Fruit fly (Drosophila melanogaster): ENCODE measurements around the gene CG3638.

CG3638 gene

dm6 chrX:1275018-1275820 lies 38.7 kb upstream of the CG3638 start, which contains the start of gene Atf3 (continued):
- TF ChIP-seq sr (GFP tag; IDR thresholded peaks at IDR 0.05) (peak; percentile 85; the same call in 2 of the 3 replicates), CG7987 (GFP tag; optimal IDR thresholded peaks at IDR 0.05) (peak; percentile 97), Rx (GFP tag; IDR thresholded peaks at IDR 0.05) (peak; percentile 98), salm (tag; optimal IDR thresholded peaks at IDR 0.05) (peak; percentile 97), ab (GFP tag; optimal IDR thresholded peaks at IDR 0.05) (peak; percentile 98), CG11560 (tag; IDR thresholded peaks at IDR 0.05) (peak; percentile 94), CG3847 (GFP tag; IDR thresholded peaks at IDR 0.05) (peak; percentile 99), CG3995 (GFP tag; optimal IDR thresholded peaks at IDR 0.05) (peak; percentile 90), Neu2 (GFP tag; optimal IDR thresholded peaks at IDR 0.05; ENCODE audit: borderline replicate concordance) (peak; percentile 95), hth (optimal IDR thresholded peaks at IDR 0.05) (no peak), slou (GFP tag; optimal IDR thresholded peaks at IDR 0.05) (peak; percentile 99), CG31388 (GFP tag; optimal IDR thresholded peaks at IDR 0.05) (peak; percentile 96), kay (GFP tag; optimal IDR thresholded peaks at IDR 0.05) (peak; percentile 97), ssp (GFP tag; IDR thresholded peaks at IDR 0.05) (peak; percentile 94), tup (GFP tag; optimal IDR thresholded peaks at IDR 0.05) (peak; percentile 96), CG43689 (GFP tag; IDR thresholded peaks at IDR 0.05) (peak; percentile 92), ewg (GFP tag; optimal IDR thresholded peaks at IDR 0.05) (peak; percentile 97), CG32767 (GFP tag; IDR thresholded peaks at IDR 0.05) (peak; percentile 99), CG16779 (GFP tag; IDR thresholded peaks at IDR 0.05) (peak; percentile 96), zen (tag; optimal IDR thresholded peaks at IDR 0.05) (peak; percentile 95), gce (GFP tag; IDR thresholded peaks at IDR 0.05) (peak; percentile 95), CG33557 (GFP tag; optimal IDR thresholded peaks at IDR 0.05) (peak; percentile 89), zf30C (GFP tag; optimal IDR thresholded peaks at IDR 0.05) (no peak), Dad (GFP tag; optimal IDR thresholded peaks at IDR 0.05) (peak; percentile 99), CG17829 (tag; optimal IDR thresholded peaks at IDR 0.05) (peak; percentile 98), CG32532 (GFP tag; IDR thresholded peaks at IDR 0.05) (peak; percentile 99), CG12659 (GFP tag; optimal IDR thresholded peaks at IDR 0.05) (peak; percentile 100), Jarid2 (GFP tag; optimal IDR thresholded peaks at IDR 0.05) (peak; percentile 92), CG12744 (GFP tag; optimal IDR thresholded peaks at IDR 0.05) (peak; percentile 99), B-H2 (GFP tag; optimal IDR thresholded peaks at IDR 0.05) (peak; percentile 98), lab (GFP tag; optimal IDR thresholded peaks at IDR 0.05) (peak; percentile 100), CG17912 (GFP tag; optimal IDR thresholded peaks at IDR 0.05) (peak; percentile 94), CG34376 (GFP tag; optimal IDR thresholded peaks at IDR 0.05) (peak; percentile 99), seq (GFP tag; IDR thresholded peaks at IDR 0.05) (peak; percentile 99), run (tag; optimal IDR thresholded peaks at IDR 0.05) (peak; percentile 99), gro (GFP tag; optimal IDR thresholded peaks at IDR 0.05) (peak; percentile 99), bbx (GFP tag; IDR thresholded peaks at IDR 0.05; ENCODE audit: partially characterized antibody) (peak; percentile 29; the same call in 1 of the 2 replicates), aop (GFP tag; IDR thresholded peaks at IDR 0.05) (peak; percentile 89), croc (GFP tag; conservative IDR thresholded peaks at IDR 0.05) (peak; percentile 98), br (optimal IDR thresholded peaks at IDR 0.05) (no peak), CG5180 (GFP tag; optimal IDR thresholded peaks at IDR 0.05) (peak; percentile 91), CG9437 (GFP tag; optimal IDR thresholded peaks at IDR 0.05) (peak; percentile 95), ems (GFP tag; optimal IDR thresholded peaks at IDR 0.05) (peak; percentile 99), CG7963 (GFP tag; IDR thresholded peaks at IDR 0.05; ENCODE audit: partially characterized antibody) (no peak), CG13296 (GFP tag; optimal IDR thresholded peaks at IDR 0.05) (peak; percentile 99), jing (GFP tag; optimal IDR thresholded peaks at IDR 0.05) (peak; percentile 99), CG11723 (GFP tag; optimal IDR thresholded peaks at IDR 0.05) (peak; percentile 98), dmrt99B (tag; optimal IDR thresholded peaks at IDR 0.05) (peak; percentile 99), CG14014 (GFP tag; IDR thresholded peaks at IDR 0.05) (peak; percentile 99), az2 (GFP tag; optimal IDR thresholded peaks at IDR 0.05) (peak; percentile 98)

All from whole organism, embryonic.